Worm (Caenorhabditis elegans) whole organism, early embryonic: ENCODE data around the gene ptp-2.
A peak's percentile ranks its signal among the peaks of the same experiment; 100 is the strongest.

Experiments used
- B0310.2 ChIP-seq: sonication (generic microtip); optimal IDR thresholded peaks from 2 replicates; lab custom pipeline; 2016; ENCODE audit warnings: mild to moderate bottlenecking, missing genetic modification characterization, missing compliant biosample characterization
- F13C5.2 ChIP-seq: sonication (generic microtip); optimal IDR thresholded peaks from 2 replicates; lab custom pipeline; 2017; ENCODE audit warnings: mild to moderate bottlenecking, missing genetic modification characterization, inconsistent platforms, missing compliant biosample characterization
- aly-1 ChIP-seq: sonication (generic microtip); optimal IDR thresholded peaks from 2 replicates; lab custom pipeline; 2016; ENCODE audit warnings: missing genetic modification characterization, missing compliant biosample characterization
- ama-1 ChIP-seq: fragments of 150-350 bp; optimal IDR thresholded peaks from 2 replicates; lab custom pipeline; 2014
- ceh-13 ChIP-seq: fragments of 200-800 bp; sonication (Bioruptor generic); optimal IDR thresholded peaks from 2 replicates; lab custom pipeline; 2018; ENCODE audit warnings: mild to moderate bottlenecking, missing genetic modification characterization, missing compliant biosample characterization
- ceh-36 ChIP-seq: sonication (generic microtip); optimal IDR thresholded peaks from 2 replicates; lab custom pipeline; 2016; ENCODE audit warnings: missing genetic modification characterization, inconsistent platforms, missing compliant biosample characterization
- ets-7 ChIP-seq: sonication (generic microtip); optimal IDR thresholded peaks from 2 replicates; lab custom pipeline; 2016; ENCODE audit warnings: missing genotype, missing genetic modification characterization, missing compliant biosample characterization
- flt-1 ChIP-seq: fragments of 200-800 bp; sonication (Bioruptor generic); IDR thresholded peaks from 2 replicates; pipeline ENCODE4 v1.3.6; 2022; ENCODE audit warnings: missing genetic modification characterization, missing compliant biosample characterization
- hmbx-1 ChIP-seq: sonication (generic microtip); optimal IDR thresholded peaks from 2 replicates; lab custom pipeline; 2016; ENCODE audit warnings: mild to moderate bottlenecking, missing genetic modification characterization, missing compliant biosample characterization
- hmg-4 ChIP-seq: fragments of 200-800 bp; sonication (Bioruptor generic); optimal IDR thresholded peaks from 2 replicates; lab custom pipeline; 2018; ENCODE audit warnings: mild to moderate bottlenecking, missing genetic modification characterization, missing compliant biosample characterization
- hnd-1 ChIP-seq: sonication (generic microtip); optimal IDR thresholded peaks from 2 replicates; lab custom pipeline; 2016; ENCODE audit warnings: missing genetic modification characterization, missing compliant biosample characterization
- pes-1 ChIP-seq: fragments of 200-800 bp; sonication (Bioruptor generic); IDR thresholded peaks from 2 replicates; pipeline ENCODE4 v1.3.6; 2022; ENCODE audit warnings: missing genetic modification reagents, missing genetic modification characterization, missing compliant biosample characterization
- scrt-1 ChIP-seq: fragments of 200-800 bp; sonication (Bioruptor generic); IDR thresholded peaks from 2 replicates; pipeline ENCODE4 v1.3.6; 2022; ENCODE audit warnings: missing genetic modification characterization, missing compliant biosample characterization
- sea-1 ChIP-seq: fragments of 200-800 bp; sonication (Bioruptor generic); conservative IDR thresholded peaks from 2 replicates; pipeline ENCODE4 v1.3.6; 2022; ENCODE audit warnings: missing genetic modification characterization, missing compliant biosample characterization
- tbx-11 ChIP-seq: fragments of 200-800 bp; sonication (Bioruptor generic); IDR thresholded peaks from 2 replicates; pipeline ENCODE4 v1.3.6; 2022; ENCODE audit warnings: missing genetic modification characterization, missing compliant biosample characterization
- tbx-37 ChIP-seq: fragments of 200-800 bp; sonication (Bioruptor generic); conservative IDR thresholded peaks from 2 replicates; pipeline ENCODE4 v1.3.6; 2022; ENCODE audit warnings: missing genetic modification reagents, missing genetic modification characterization, missing compliant biosample characterization
- tra-4 ChIP-seq: sonication (generic microtip); optimal IDR thresholded peaks from 2 replicates; lab custom pipeline; 2017; ENCODE audit warnings: missing genetic modification characterization, missing compliant biosample characterization

Gene ptp-2

DNA sequence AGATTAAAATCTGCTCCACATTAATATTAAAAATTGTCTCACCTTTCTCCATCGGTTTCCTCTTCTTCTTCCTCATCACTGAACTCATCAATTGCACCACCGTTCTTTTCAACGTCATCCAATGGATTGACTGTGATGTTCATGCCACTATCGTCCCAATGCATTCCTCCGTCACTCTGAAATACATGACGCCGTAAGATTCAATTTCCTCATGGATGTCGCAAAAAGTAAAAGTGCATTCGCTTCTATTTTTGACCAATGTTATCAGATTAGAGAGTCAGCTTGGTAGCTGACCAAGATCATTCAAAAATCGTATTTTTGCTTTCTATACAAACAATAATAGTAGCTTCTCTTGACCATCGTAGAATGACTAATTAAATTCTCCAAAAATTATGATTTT is 28.0 kb downstream of the ptp-2 start:
- no peak for TF ChIP-seq F13C5.2 (tag; lab: Kevin White, UChicago)
- no peak for TF ChIP-seq sea-1 (GFP tag; lab: Robert Waterston, UW)
- no peak for TF ChIP-seq scrt-1 (GFP tag; lab: Robert Waterston, UW)
- no peak for TF ChIP-seq hnd-1 (tag; lab: Kevin White, UChicago)
- no peak for TF ChIP-seq tbx-37 (GFP tag; lab: Robert Waterston, UW)
- TF ChIP-seq tbx-11 (GFP tag; lab: Robert Waterston, UW) = no peak
- TF ChIP-seq ceh-36 = no peak
- TF ChIP-seq ets-7 (tag; lab: Kevin White, UChicago) = no peak
- no peak for TF ChIP-seq pes-1 (GFP tag; lab: Robert Waterston, UW)

DNA sequence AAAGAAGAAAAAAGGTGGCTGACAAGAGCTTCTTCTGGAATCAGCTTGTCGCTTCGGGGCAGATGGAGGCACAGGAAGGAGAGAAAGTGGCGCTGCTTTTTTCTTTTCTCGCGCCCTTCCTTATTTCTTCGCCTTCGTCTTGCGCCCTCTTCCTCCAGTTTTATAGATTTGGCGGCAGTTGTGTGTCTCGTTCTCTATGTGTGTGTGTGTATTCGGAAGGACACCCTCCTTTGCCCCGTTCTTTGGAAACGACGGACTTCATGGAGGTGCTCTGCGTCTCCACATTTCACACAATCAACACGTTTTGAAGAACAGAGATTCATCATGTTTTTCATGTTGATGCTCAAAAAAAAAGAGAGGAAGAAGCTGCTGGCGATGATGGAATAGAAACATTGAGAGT is 30.2 kb downstream of the ptp-2 start:
- TF ChIP-seq pes-1 (GFP tag; lab: Robert Waterston, UW) (no peak), ceh-13 (GFP tag; lab: Kevin White, UChicago) (no peak), sea-1 (GFP tag; lab: Robert Waterston, UW) (no peak), ceh-36 (no peak), tra-4 (tag; lab: Kevin White, UChicago) (no peak), ama-1 (lab: Kevin White, UChicago) (no peak), scrt-1 (GFP tag; lab: Robert Waterston, UW) (no peak), ets-7 (tag; lab: Kevin White, UChicago) (no peak), B0310.2 (tag; lab: Kevin White, UChicago) (no peak), hmbx-1 (tag; lab: Kevin White, UChicago) (no peak), aly-1 (no peak), hmg-4 (GFP tag; lab: Kevin White, UChicago) (no peak), tbx-37 (GFP tag; lab: Robert Waterston, UW) (no peak), F13C5.2 (tag; lab: Kevin White, UChicago) (no peak), flt-1 (GFP tag; lab: Robert Waterston, UW) (no peak), hnd-1 (tag; lab: Kevin White, UChicago) (no peak), tbx-11 (GFP tag; lab: Robert Waterston, UW) (no peak)

DNA sequence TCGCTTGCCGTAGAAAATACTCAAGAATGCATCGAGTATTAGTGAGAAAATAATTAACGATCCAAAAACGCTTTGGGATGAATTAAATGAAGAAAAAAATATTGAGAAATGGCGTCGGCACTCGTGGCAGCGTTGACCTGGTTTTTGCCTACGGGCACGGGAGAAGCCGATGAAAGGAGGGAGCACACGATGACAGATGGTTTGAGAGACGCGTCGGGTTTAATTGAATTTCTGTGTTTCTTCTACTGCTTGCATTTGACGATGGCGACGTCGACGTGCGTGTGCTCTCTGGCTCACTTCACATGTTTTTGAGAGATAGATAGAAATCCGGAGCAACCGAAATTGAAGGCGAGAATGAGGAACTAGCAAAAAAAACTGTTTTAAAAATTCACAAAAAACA is 32.2 kb downstream of the ptp-2 start:
- TF ChIP-seq hnd-1 (tag; lab: Kevin White, UChicago) (no peak), tbx-37 (GFP tag; lab: Robert Waterston, UW) (no peak), scrt-1 (GFP tag; lab: Robert Waterston, UW) (no peak), F13C5.2 (tag; lab: Kevin White, UChicago) (no peak), hmg-4 (GFP tag; lab: Kevin White, UChicago) (no peak), pes-1 (GFP tag; lab: Robert Waterston, UW) (no peak), tra-4 (tag; lab: Kevin White, UChicago) (no peak), ama-1 (lab: Kevin White, UChicago) (no peak), ceh-36 (no peak), B0310.2 (tag; lab: Kevin White, UChicago) (no peak), hmbx-1 (tag; lab: Kevin White, UChicago) (no peak), tbx-11 (GFP tag; lab: Robert Waterston, UW) (no peak), aly-1 (no peak), ets-7 (tag; lab: Kevin White, UChicago) (no peak), sea-1 (GFP tag; lab: Robert Waterston, UW) (no peak), flt-1 (GFP tag; lab: Robert Waterston, UW) (no peak), ceh-13 (GFP tag; lab: Kevin White, UChicago) (no peak)

- no peak for TF ChIP-seq tbx-37 (GFP tag; lab: Robert Waterston, UW)
- TF ChIP-seq tra-4 (tag; lab: Kevin White, UChicago) = no peak
- TF ChIP-seq pes-1 (GFP tag; lab: Robert Waterston, UW) = no peak
- no peak for TF ChIP-seq sea-1 (GFP tag; lab: Robert Waterston, UW)
- no peak for TF ChIP-seq ceh-13 (GFP tag; lab: Kevin White, UChicago)
- no peak for TF ChIP-seq flt-1 (GFP tag; lab: Robert Waterston, UW)
- TF ChIP-seq F13C5.2 (tag; lab: Kevin White, UChicago) = no peak
- no peak for TF ChIP-seq hnd-1 (tag; lab: Kevin White, UChicago)
- no peak for TF ChIP-seq ceh-36
- TF ChIP-seq ets-7 (tag; lab: Kevin White, UChicago) = no peak
- TF ChIP-seq hmg-4 (GFP tag; lab: Kevin White, UChicago) = no peak
- no peak for TF ChIP-seq aly-1
- no peak for TF ChIP-seq scrt-1 (GFP tag; lab: Robert Waterston, UW)
- TF ChIP-seq hmbx-1 (tag; lab: Kevin White, UChicago) = no peak
- no peak for TF ChIP-seq tbx-11 (GFP tag; lab: Robert Waterston, UW)
- no peak for TF ChIP-seq B0310.2 (tag; lab: Kevin White, UChicago)
- TF ChIP-seq ama-1 (lab: Kevin White, UChicago) = no peak
Observed at ce11 chrII:5951745-5952144, 33.3 kb downstream of the ptp-2 start.

DNA sequence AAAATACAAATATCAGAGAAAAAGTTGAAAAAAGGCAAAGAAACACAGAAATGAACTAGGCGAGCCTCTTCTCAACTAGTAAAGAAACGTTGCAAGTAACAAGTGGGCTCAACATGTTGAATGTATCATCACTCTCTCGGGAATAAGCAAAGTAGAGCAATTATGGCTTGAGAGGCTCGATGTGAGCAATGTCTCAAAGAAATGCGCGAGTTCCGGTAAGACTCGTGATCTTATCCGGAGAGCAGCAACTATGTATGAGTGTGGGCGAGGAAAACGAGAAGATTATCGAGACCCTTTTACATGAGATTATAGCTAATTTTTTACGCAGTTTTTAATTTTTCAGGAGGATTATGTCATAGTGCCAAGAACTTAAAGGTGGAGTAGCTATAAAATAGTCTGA is 33.8 kb downstream of the ptp-2 start:
- TF ChIP-seq scrt-1 (GFP tag; lab: Robert Waterston, UW) (no peak), tra-4 (tag; lab: Kevin White, UChicago) (no peak), flt-1 (GFP tag; lab: Robert Waterston, UW) (no peak), F13C5.2 (tag; lab: Kevin White, UChicago) (no peak), tbx-37 (GFP tag; lab: Robert Waterston, UW) (no peak), hmg-4 (GFP tag; lab: Kevin White, UChicago) (no peak), hnd-1 (tag; lab: Kevin White, UChicago) (no peak), sea-1 (GFP tag; lab: Robert Waterston, UW) (no peak)

ce11 chrII:5955638-5956167 is 37.3 kb downstream of the ptp-2 start:
- TF ChIP-seq hmg-4 (GFP tag; lab: Kevin White, UChicago) (no peak), ceh-36 (peak; percentile 19)

DNA sequence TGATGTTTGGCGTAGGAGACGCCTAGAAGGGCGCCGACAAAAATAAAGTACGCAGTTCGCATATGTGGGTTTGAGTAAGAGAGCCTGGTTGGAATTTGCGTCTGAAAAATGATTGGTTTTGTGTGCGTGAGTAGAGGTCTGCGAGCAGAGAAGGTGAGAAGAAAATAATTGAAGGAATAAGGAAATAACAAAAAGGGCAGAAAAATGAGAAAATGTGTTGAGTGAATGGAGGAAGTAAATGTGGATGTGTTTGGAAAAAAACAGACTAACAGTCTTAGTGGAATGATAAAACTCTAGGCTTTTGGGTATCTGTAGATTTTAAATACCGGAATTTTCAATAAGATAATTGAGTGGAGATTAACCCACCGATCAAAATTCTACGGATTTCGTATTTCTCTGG is 38.1 kb downstream of the ptp-2 start, which contains the start of gene casy-1:
Gene casy-1 (minus strand): TSS at position 101 of the 400 bp plus-strand sequence.
- TF ChIP-seq sea-1 (GFP tag; lab: Robert Waterston, UW) (no peak), tbx-37 (GFP tag; lab: Robert Waterston, UW) (no peak), flt-1 (GFP tag; lab: Robert Waterston, UW) (no peak), ceh-13 (GFP tag; lab: Kevin White, UChicago) (no peak), ceh-36 (no peak)
